Worm (Caenorhabditis elegans): Measurements from ENCODE around the gene C35D6.3.
"Not testable (repeated sequence)": the region's sequence is repeated elsewhere in the genome, so short reads cannot be mapped to it uniquely, and the experiment has no call there.

Gene C35D6.3

DNA sequence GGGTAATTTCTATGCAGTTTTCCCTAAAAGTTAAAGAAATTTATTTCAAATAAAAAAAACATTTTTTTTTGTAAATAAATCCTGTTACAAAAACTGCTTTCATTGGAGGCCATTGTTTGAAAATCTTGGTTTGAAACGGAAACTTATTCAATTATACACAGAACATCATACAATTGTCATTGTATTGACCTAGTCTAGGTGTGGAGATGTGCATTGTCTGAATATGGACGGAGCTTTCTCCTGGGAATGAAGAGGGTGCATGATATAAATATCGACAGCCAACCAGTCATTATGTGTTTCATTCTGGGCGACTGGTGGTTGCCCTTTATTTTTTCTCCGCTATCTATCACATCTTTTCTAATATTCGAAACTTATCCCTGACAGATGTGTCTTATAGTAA, at the start of gene C35D6.3:
TSS of gene C35D6.3 (plus strand) at position 301 of the 400 bp plus-strand sequence.
- TF ChIP-seq ama-1 (optimal IDR thresholded peaks at IDR 0.05) (no peak), ama-1 (GFP tag; optimal IDR thresholded peaks at IDR 0.05) (no peak), mcd-1 (GFP tag; IDR thresholded peaks at IDR 0.05) (no peak), lin-40 (tag; optimal IDR thresholded peaks at IDR 0.05) (no peak), Y53G8AR.9 (GFP tag; conservative IDR thresholded peaks at IDR 0.05) (no peak), snpc-1.3 (tag; optimal IDR thresholded peaks at IDR 0.05; ENCODE audit: insufficient read depth) (no peak), fkh-3 (tag; optimal IDR thresholded peaks at IDR 0.05) (no peak), lin-54 (GFP tag; optimal IDR thresholded peaks at IDR 0.05) (no peak)

DNA sequence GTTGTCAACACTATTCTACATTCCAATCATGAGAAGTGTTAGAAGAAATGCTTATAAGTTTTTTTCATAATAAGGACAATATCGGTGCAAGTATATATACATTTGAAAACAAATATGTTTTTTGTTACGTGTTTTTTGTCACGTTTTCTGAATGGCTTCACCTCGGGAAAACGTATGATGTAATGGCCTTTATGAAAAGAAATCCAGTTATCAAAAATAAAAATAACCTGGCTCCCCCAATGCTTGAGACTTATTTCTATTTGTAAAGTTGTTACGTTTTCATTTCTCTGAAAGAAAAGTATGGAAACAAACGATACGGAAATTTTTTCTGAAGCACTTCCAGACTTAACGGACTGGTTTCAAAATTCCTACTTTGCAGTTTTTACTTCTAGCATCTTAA, 47.8 kb upstream of the C35D6.3 start, which contains the start of gene srz-72:
TSS of gene srz-72 (plus strand) at position 301 of the 400 bp plus-strand sequence.
- TF ChIP-seq mes-4 (tag; optimal IDR thresholded peaks at IDR 0.05): no peak
- no peak for TF ChIP-seq lin-54 (GFP tag; optimal IDR thresholded peaks at IDR 0.05)
- TF ChIP-seq C17E4.6 (GFP tag; IDR thresholded peaks at IDR 0.05): no peak
- TF ChIP-seq Y53G8AR.9 (GFP tag; conservative IDR thresholded peaks at IDR 0.05): no peak
- TF ChIP-seq B0336.3 (GFP tag; IDR thresholded peaks at IDR 0.05): no peak
- no peak for TF ChIP-seq ceh-91 (GFP tag; IDR thresholded peaks at IDR 0.05)
- no peak for TF ChIP-seq madf-10 (tag; optimal IDR thresholded peaks at IDR 0.05)
- no peak for TF ChIP-seq ztf-25 (GFP tag; IDR thresholded peaks at IDR 0.05)
- no peak for TF ChIP-seq dpff-1 (tag; optimal IDR thresholded peaks at IDR 0.05)
- no peak for TF ChIP-seq athp-1 (tag; optimal IDR thresholded peaks at IDR 0.05)
- no peak for TF ChIP-seq nhr-90 (tag; optimal IDR thresholded peaks at IDR 0.05)
- no peak for TF ChIP-seq bed-1 (GFP tag; IDR thresholded peaks at IDR 0.05)
- no peak for TF ChIP-seq lag-1 (GFP tag; IDR thresholded peaks at IDR 0.05)
- TF ChIP-seq F57C9.4 (tag; optimal IDR thresholded peaks at IDR 0.05): no peak
- TF ChIP-seq sptf-2 (GFP tag; optimal IDR thresholded peaks at IDR 0.05): no peak
- no peak for TF ChIP-seq ama-1 (optimal IDR thresholded peaks at IDR 0.05)
- no peak for TF ChIP-seq ama-1 (GFP tag; optimal IDR thresholded peaks at IDR 0.05)
- TF ChIP-seq tlf-1 (GFP tag; optimal IDR thresholded peaks at IDR 0.05): no peak

DNA sequence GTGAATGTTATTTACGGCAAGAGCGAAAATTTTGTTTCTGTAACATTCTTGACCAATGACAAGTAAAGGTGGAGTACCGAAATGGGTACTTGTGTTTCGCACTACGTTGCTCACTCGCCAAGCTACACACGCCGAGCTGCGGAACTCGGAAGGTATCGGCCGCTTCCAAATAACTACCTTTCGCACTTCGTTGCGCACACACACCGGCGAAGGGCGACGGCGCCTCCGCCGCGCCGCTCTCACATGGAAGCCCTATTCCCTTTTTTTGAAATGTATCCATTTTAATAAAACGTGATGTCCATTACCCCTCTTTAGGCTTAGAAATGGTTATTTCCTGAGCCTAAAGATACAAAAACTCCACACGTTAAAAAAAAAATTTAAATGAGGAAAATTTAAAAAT, 39.7 kb upstream of the C35D6.3 start:
- no peak for TF ChIP-seq tlf-1 (GFP tag; optimal IDR thresholded peaks at IDR 0.05)
- TF ChIP-seq xnd-1 (tag; optimal IDR thresholded peaks at IDR 0.05): no peak
- TF ChIP-seq K11D2.4 (GFP tag; IDR thresholded peaks at IDR 0.05): no peak
- no peak for TF ChIP-seq tbx-9 (tag; optimal IDR thresholded peaks at IDR 0.05; ENCODE audit: borderline replicate concordance)
- TF ChIP-seq zfh-2 (GFP tag; conservative IDR thresholded peaks at IDR 0.05): no peak
- no peak for TF ChIP-seq nhr-80 (tag; optimal IDR thresholded peaks at IDR 0.05)
- TF ChIP-seq attf-3 (GFP tag; conservative IDR thresholded peaks at IDR 0.05): no peak
- TF ChIP-seq ets-4 (GFP tag; optimal IDR thresholded peaks at IDR 0.05): no peak
- no peak for TF ChIP-seq hlh-26 (GFP tag; conservative IDR thresholded peaks at IDR 0.05)
- no peak for TF ChIP-seq snpc-4 (GFP tag; optimal IDR thresholded peaks at IDR 0.05)
- peak in 2 of 4 experiments; percentile 73 to 80 for TF ChIP-seq snpc-4 (tag; optimal IDR thresholded peaks at IDR 0.05)
- peak; percentile 82; the same call in 1 of the 2 replicates for TF ChIP-seq attf-6 (GFP tag; IDR thresholded peaks at IDR 0.05)
- TF ChIP-seq ZK185.1 (tag; optimal IDR thresholded peaks at IDR 0.05; ENCODE audit: poor library complexity, severe bottlenecking): no peak

ce11 chrIV:16307925-16308324, 38.7 kb upstream of the C35D6.3 start, which contains the start of gene rac-2:
Gene rac-2 (plus strand): TSS chrIV:16308225.
- TF ChIP-seq ceh-100 (GFP tag; IDR thresholded peaks at IDR 0.05); hsf-1 (GFP tag; IDR thresholded peaks at IDR 0.05); atf-7 (tag; optimal IDR thresholded peaks at IDR 0.05): not testable (repeated sequence)
